Fruit fly (Drosophila melanogaster) whole organism: ENCODE measurements around the gene S-Lap1.

Experiments used
- CG8478 ChIP-seq: fragments of >200 bp; optimal IDR thresholded peaks from 2 replicates; lab custom pipeline; 2018; ENCODE audit warnings: inconsistent platforms
- psq ChIP-seq: fragments of >200 bp; optimal IDR thresholded peaks from 2 replicates; lab custom pipeline; 2017
- usp ChIP-seq: fragments of >200 bp; optimal IDR thresholded peaks from 2 replicates; lab custom pipeline; 2017; ENCODE audit warnings: missing biosample characterization, missing genetic modification characterization, mixed read lengths

DNA sequence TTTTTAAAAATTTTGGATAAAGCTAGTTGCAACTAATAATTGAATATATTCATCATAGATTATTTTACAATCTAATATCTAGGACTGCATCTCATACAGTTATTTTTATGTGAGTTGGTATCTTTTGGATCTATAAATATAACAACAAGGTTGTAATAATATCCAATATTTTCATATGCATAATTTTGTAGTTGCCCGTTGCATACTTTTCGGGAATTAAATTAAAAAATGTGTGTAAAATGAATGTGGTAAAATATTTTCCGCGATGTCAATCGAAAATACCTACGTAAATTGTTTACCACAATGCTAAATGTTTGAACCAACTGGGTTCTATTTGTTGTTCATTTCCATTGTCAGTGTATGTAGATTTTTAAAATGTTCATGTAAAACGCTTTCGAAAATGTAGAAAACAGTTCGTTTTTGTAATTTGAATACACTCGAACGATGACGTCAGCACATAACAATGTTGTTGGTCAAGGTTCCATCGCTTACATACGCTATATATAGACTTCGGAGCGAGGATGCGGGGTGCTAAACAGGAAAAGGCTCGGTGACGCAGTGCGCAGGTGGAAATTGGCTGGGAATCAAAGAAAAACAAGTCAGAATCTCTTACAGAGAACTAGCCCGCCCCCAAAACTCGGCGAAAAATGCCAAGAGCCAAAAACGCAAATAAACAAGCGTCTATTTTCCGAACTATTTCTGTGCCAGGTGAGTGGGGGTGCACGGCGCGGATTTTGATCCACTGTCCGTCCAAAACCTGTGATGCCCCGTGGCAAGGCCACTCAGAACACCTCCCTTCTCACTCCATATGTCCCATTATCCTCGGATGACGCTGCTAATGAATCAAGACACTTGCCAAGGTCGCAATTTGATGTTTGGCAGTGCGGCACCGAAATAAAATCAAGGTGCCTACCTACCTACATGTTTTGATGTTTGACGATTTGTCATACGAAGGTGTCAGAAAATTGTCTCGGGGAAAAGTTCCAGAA, 11.1 kb downstream of the S-Lap1 start:
- TF ChIP-seq psq (lab: Kevin White, UChicago) (no peak), usp (GFP tag; lab: Kevin White, UChicago) (no peak), CG8478 (lab: Kevin White, UChicago) (no peak)
